Fruit fly (Drosophila melanogaster): Measurements from ENCODE around the gene CG32212.

- TF ChIP-seq ewg (GFP tag; optimal IDR thresholded peaks at IDR 0.05) (no peak), CG2116 (GFP tag; optimal IDR thresholded peaks at IDR 0.05) (no peak), insv (GFP tag; optimal IDR thresholded peaks at IDR 0.05) (no peak)
Measured at dm6 chr3L:19486398-19486797, 962 bp upstream of the CG32212 start, which contains the start of gene brv1.
